Fruit fly (Drosophila melanogaster): ENCODE data around the gene miple2.
A peak's percentile ranks its signal among the peaks of the same experiment; 100 is the strongest.

miple2 gene

dm6 chr3L:297240-297639 lies 26.2 kb downstream of the miple2 start:
- TF ChIP-seq noc (tag; optimal IDR thresholded peaks at IDR 0.05) = no peak

- TF ChIP-seq noc (tag; optimal IDR thresholded peaks at IDR 0.05) = no peak
Observed at dm6 chr3L:298459-298858, 27.5 kb downstream of the miple2 start.

- TF ChIP-seq noc (tag; optimal IDR thresholded peaks at IDR 0.05) = no peak
Observed at dm6 chr3L:299952-300605, 29.1 kb downstream of the miple2 start.

DNA sequence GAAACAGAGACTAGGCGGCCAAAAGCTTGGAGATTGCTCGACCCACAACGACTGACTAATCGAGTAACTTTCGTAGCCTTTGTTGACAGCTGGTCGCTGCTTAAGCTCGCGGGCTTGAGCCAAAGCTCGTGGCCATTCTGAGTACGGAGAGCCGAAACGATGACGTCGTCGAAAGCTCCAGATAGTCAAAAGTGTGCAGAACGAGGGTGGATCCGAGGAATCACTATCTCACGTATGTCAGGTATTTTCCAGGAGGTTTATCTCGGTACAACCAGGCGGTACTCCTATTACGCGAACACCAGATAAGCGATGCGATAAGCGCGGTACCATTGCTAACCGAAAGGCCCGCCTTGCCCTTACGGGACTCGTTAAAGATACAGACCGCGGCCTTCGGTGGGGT lies 40.6 kb downstream of the miple2 start:
- TF ChIP-seq noc (tag; optimal IDR thresholded peaks at IDR 0.05) = no peak

DNA sequence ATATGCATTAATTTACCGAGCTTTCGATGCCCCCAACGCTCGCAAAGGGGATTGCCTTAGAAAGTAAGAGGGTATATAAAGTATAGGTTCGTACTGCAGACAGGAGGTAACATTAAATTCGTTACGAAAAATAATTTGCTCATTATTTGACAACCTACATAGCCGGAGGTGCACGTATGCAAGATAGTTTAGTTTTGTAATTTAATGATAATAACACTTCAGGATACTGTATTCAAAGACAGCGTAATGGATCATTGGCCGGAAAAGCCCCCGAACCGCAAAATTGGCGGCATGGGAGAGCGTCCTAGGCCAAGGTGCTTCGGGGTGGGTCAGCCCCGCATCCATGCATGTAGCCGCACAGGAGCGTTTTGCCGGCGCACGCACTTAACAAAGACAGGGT lies 41.3 kb downstream of the miple2 start:
- TF ChIP-seq noc (tag; optimal IDR thresholded peaks at IDR 0.05) = no peak

dm6 chr3L:315140-315539 lies 44.1 kb downstream of the miple2 start:
- TF ChIP-seq noc (tag; optimal IDR thresholded peaks at IDR 0.05) = no peak

dm6 chr3L:316784-317183 lies 45.8 kb downstream of the miple2 start, which contains the start of gene ddbt:
TSS of gene ddbt (plus strand) at chr3L:317084.
- no peak for TF ChIP-seq noc (tag; optimal IDR thresholded peaks at IDR 0.05)

dm6 chr3L:319145-320009 lies 48.4 kb downstream of the miple2 start, which contains the start of gene fwd:
TSS of gene fwd (minus strand) at chr3L:319884.
- peak; percentile 36 for TF ChIP-seq noc (tag; optimal IDR thresholded peaks at IDR 0.05)

dm6 chr3L:320010-320337 lies 49.0 kb downstream of the miple2 start:
- TF ChIP-seq noc (tag; optimal IDR thresholded peaks at IDR 0.05) = no peak

dm6 chr3L:320798-321197 lies 49.8 kb downstream of the miple2 start:
- TF ChIP-seq noc (tag; optimal IDR thresholded peaks at IDR 0.05) = no peak

dm6 chr3L:321495-321894 lies 50.5 kb downstream of the miple2 start:
- TF ChIP-seq noc (tag; optimal IDR thresholded peaks at IDR 0.05) = no peak

DNA sequence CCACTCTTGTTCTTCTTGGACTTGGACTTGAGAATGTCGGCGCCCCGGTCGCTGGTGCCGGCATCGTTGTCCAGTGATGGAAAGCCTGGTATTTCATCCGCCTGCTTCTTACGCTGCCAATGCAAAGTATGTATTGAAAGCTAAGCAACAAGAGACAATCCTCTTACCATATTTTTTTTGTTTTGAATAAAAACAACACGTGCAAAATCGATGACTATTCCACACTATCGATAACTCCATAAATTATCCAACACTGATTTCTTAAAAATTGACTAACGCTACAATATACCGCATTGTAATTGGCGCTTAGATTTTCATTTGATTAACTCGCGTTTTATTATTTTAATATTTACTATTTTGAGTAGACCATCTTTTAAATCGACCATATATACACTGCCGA lies 53.5 kb downstream of the miple2 start, which contains the start of gene CG32344:
Gene CG32344 (minus strand): TSS at position 235 of the 400 bp plus-strand sequence.
- TF ChIP-seq noc (tag; optimal IDR thresholded peaks at IDR 0.05) = no peak
